Worm (Caenorhabditis elegans) whole organism, midembryonic: Measurements from ENCODE around the gene seip-1.

Experiments
- flt-1 ChIP-seq: fragments of 200-800 bp; sonication (Bioruptor generic); IDR thresholded peaks from 2 replicates; pipeline ENCODE4 v1.3.6; 2022; ENCODE audit warnings: missing genetic modification characterization, missing compliant biosample characterization
- klf-2 ChIP-seq: fragments of 200-800 bp; sonication (Bioruptor generic); conservative IDR thresholded peaks from 2 replicates; pipeline ENCODE4 v1.3.6; 2022; ENCODE audit warnings: missing genetic modification reagents, missing genetic modification characterization, missing compliant biosample characterization
- med-1 ChIP-seq: sonication (generic microtip); optimal IDR thresholded peaks from 2 replicates; lab custom pipeline; 2017; ENCODE audit warnings: missing genetic modification characterization, mild to moderate bottlenecking, missing compliant biosample characterization, antibody characterized with exemption, missing genetic modification reagents; ENCODE audit not compliant: insufficient read depth
- ref-1 ChIP-seq: fragments of 200-800 bp; sonication (Bioruptor generic); conservative IDR thresholded peaks from 2 replicates; pipeline ENCODE4 v1.3.6; 2022; ENCODE audit warnings: missing genetic modification reagents, missing genetic modification characterization, missing compliant biosample characterization
- tab-1 ChIP-seq: fragments of 200-800 bp; sonication (Bioruptor generic); IDR thresholded peaks from 2 replicates; pipeline ENCODE4 v1.3.6; 2022; ENCODE audit warnings: missing genetic modification characterization, missing compliant biosample characterization

- no peak for TF ChIP-seq tab-1 (GFP tag; lab: Robert Waterston, UW)
- TF ChIP-seq klf-2: no peak
- no peak for TF ChIP-seq med-1
- no peak for TF ChIP-seq flt-1 (GFP tag; lab: Robert Waterston, UW)
- TF ChIP-seq ref-1 (GFP tag; lab: Robert Waterston, UW): no peak
These were observed 42.8 kb upstream of the seip-1 start, which contains the start of gene Y38A10A.7 for ce11 chrV:6095829-6096228.
